Worm (Caenorhabditis elegans): ENCODE measurements around the gene F07C6.3.

The F07C6.3 gene

ce11 chrIV:12789088-12789487, at the start of gene F07C6.3:
Gene F07C6.3 (plus strand): TSS chrIV:12789235.
- TF ChIP-seq ztf-11 (tag; optimal IDR thresholded peaks at IDR 0.05) (no peak), blmp-1 (tag; optimal IDR thresholded peaks at IDR 0.05) (no peak), lsy-2 (tag; optimal IDR thresholded peaks at IDR 0.05) (no peak), ham-2 (GFP tag; optimal IDR thresholded peaks at IDR 0.05) (no peak), ceh-43 (GFP tag; optimal IDR thresholded peaks at IDR 0.05) (no peak)

ce11 chrIV:12741438-12741837, 47.6 kb upstream of the F07C6.3 start, which contains the start of gene T23F6.5:
Gene T23F6.5 (minus strand): TSS chrIV:12741538.
- TF ChIP-seq mep-1 (tag; optimal IDR thresholded peaks at IDR 0.05) (no peak), blmp-1 (tag; optimal IDR thresholded peaks at IDR 0.05) (peak; percentile 29)

DNA sequence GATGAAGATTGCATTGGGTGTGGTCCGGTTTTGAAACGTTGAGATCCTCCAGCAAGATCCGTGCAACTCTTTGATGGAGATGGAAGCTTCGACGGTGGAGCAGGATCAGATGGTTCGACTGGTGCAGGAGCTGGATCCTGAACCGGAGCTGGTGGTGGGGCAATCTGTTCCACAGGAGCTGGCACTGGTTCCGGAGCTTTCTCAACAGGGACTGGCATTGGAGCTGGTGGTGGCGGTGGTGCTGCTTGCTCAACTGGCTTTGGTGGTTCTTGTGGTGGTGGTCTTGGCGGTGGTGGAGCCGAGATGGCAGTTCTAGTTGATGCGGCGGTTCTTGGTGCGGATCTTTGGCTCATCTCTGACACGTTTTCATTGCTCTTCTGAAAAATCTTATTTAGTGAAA, 45.4 kb upstream of the F07C6.3 start:
- TF ChIP-seq ham-2 (GFP tag; optimal IDR thresholded peaks at IDR 0.05) = no peak
- no peak for TF ChIP-seq elt-3 (tag; optimal IDR thresholded peaks at IDR 0.05)
- TF ChIP-seq elt-1 (tag; optimal IDR thresholded peaks at IDR 0.05; ENCODE audit: borderline replicate concordance, insufficient read depth) = no peak
- TF ChIP-seq ceh-83 (GFP tag; optimal IDR thresholded peaks at IDR 0.05) = no peak
- TF ChIP-seq ces-1 (GFP tag; optimal IDR thresholded peaks at IDR 0.05) = no peak

DNA sequence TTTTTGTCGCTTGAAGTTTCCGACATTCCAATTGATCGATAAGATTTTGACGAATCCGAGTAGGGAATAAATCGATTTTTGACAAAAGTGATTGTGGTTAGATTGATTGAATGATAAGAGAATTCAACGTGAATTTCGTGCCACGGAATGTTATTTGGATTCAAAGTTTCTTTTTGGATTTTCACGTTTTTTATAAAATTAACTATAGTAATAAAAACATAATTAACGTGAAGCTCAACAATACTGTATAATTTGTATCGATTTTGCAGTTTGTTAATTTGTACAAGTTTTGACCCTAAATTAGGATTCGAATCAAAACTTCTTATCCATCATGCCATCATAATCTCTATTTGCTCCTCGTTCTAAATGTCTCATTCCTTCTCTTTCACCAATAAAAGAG, 44.3 kb upstream of the F07C6.3 start, which contains the start of gene C36H8.1:
Gene C36H8.1, minus strand, starts transcription at position 101 of the 400 bp plus-strand sequence.
- TF ChIP-seq zip-8 (tag; optimal IDR thresholded peaks at IDR 0.05) (no peak), ceh-43 (GFP tag; optimal IDR thresholded peaks at IDR 0.05) (no peak), mls-2 (tag; optimal IDR thresholded peaks at IDR 0.05) (no peak)

DNA sequence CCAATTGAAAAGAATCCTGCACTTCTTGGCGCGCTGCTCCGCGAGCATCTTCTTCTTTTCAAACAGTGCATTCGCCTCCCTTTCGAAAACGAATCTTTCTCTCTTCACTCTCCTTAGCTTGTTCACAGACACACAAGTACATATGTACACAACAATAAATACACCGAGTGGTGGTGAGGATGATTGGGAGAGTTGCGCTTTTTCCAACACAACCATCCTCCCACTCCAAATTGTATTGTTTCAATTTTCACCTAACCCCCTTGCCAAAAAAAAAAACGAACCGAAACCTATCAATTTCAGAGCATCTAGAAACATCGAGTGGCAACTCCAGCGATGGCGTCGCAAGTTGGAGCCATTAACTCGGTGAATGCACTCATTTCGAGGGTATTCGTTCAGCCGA, 42.8 kb upstream of the F07C6.3 start, which contains the start of gene inx-6:
Gene inx-6, plus strand, starts transcription at position 301 of the 400 bp plus-strand sequence.
- no peak for TF ChIP-seq nhr-12 (tag; optimal IDR thresholded peaks at IDR 0.05)
- TF ChIP-seq flh-1 (GFP tag; optimal IDR thresholded peaks at IDR 0.05) = no peak
- TF ChIP-seq bed-3 (GFP tag; optimal IDR thresholded peaks at IDR 0.05) = no peak
- no peak for TF ChIP-seq nhr-76 (tag; optimal IDR thresholded peaks at IDR 0.05)
- TF ChIP-seq cnd-1 (tag; optimal IDR thresholded peaks at IDR 0.05) = no peak
- TF ChIP-seq ceh-83 (GFP tag; optimal IDR thresholded peaks at IDR 0.05) = no peak
- TF ChIP-seq snpc-4 (tag; optimal IDR thresholded peaks at IDR 0.05) = no peak
- no peak for TF ChIP-seq ztf-11 (tag; optimal IDR thresholded peaks at IDR 0.05)
- no peak for TF ChIP-seq lin-13 (tag; optimal IDR thresholded peaks at IDR 0.05)
- TF ChIP-seq elt-1 (tag; optimal IDR thresholded peaks at IDR 0.05; ENCODE audit: borderline replicate concordance, insufficient read depth) = no peak
- no peak for TF ChIP-seq drap-1 (GFP tag; optimal IDR thresholded peaks at IDR 0.05)
- TF ChIP-seq unc-39 (tag; optimal IDR thresholded peaks at IDR 0.05) = no peak
- no peak for TF ChIP-seq zip-8 (tag; optimal IDR thresholded peaks at IDR 0.05)
- no peak for TF ChIP-seq blmp-1 (tag; optimal IDR thresholded peaks at IDR 0.05)
- no peak for TF ChIP-seq mab-5 (tag; optimal IDR thresholded peaks at IDR 0.05)
- no peak for TF ChIP-seq lin-32 (GFP tag; optimal IDR thresholded peaks at IDR 0.05)
- TF ChIP-seq sptf-1 (tag; optimal IDR thresholded peaks at IDR 0.05) = no peak
- TF ChIP-seq tbx-8 (GFP tag; optimal IDR thresholded peaks at IDR 0.05) = no peak

ce11 chrIV:12748760-12749159, 40.3 kb upstream of the F07C6.3 start:
- no peak for TF ChIP-seq flh-1 (GFP tag; optimal IDR thresholded peaks at IDR 0.05)
- TF ChIP-seq ceh-43 (GFP tag; optimal IDR thresholded peaks at IDR 0.05) = no peak
- no peak for TF ChIP-seq nhr-237 (tag; optimal IDR thresholded peaks at IDR 0.05)
- no peak for TF ChIP-seq lin-32 (GFP tag; optimal IDR thresholded peaks at IDR 0.05)
- no peak for TF ChIP-seq ztf-11 (tag; optimal IDR thresholded peaks at IDR 0.05)
- TF ChIP-seq nhr-28 (tag; optimal IDR thresholded peaks at IDR 0.05) = no peak
- no peak for TF ChIP-seq hlh-1 (tag; optimal IDR thresholded peaks at IDR 0.05)
- TF ChIP-seq ces-1 (GFP tag; optimal IDR thresholded peaks at IDR 0.05) = no peak
- TF ChIP-seq mep-1 (tag; optimal IDR thresholded peaks at IDR 0.05) = no peak
- TF ChIP-seq zip-8 (tag; optimal IDR thresholded peaks at IDR 0.05) = no peak
- TF ChIP-seq M03D4.4 (tag; optimal IDR thresholded peaks at IDR 0.05) = no peak
- TF ChIP-seq pha-4 (tag; optimal IDR thresholded peaks at IDR 0.05) = no peak
- TF ChIP-seq drap-1 (GFP tag; optimal IDR thresholded peaks at IDR 0.05) = no peak
- no peak for TF ChIP-seq ceh-83 (GFP tag; optimal IDR thresholded peaks at IDR 0.05)
- TF ChIP-seq unc-120 (tag; optimal IDR thresholded peaks at IDR 0.05; ENCODE audit: poor library complexity, severe bottlenecking) = no peak
- no peak for TF ChIP-seq mab-5 (tag; optimal IDR thresholded peaks at IDR 0.05)
- no peak for TF ChIP-seq nhr-2 (tag; optimal IDR thresholded peaks at IDR 0.05)
- no peak for TF ChIP-seq sptf-1 (tag; optimal IDR thresholded peaks at IDR 0.05)

All from whole organism, mixed stage, embryonic.